Fruit fly (Drosophila melanogaster): ENCODE data around the gene CG18094.

Gene CG18094

DNA sequence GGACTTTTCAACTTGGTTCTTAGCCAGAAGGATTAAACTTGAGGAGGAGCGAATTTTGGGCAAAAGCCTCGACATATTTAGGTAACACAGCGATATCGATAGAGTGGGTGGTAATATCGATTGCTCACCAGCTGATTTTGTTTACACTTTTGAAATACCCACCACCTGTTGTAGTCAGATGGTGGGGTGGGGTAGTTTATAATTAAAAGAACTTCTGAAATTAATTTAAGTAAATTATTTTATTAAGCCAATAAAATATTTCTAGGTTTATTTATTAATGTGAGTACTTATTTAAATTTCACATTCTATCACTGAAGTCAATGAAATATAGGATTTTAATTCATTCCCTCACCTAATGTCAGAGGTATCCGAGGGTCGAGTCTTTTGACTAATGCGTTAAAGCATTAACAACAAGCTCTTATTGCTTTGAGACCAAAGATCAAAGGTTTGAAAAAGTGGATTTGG is at the start of gene CG18094, which contains the start of gene CG10194 (continued):
- TF ChIP-seq cwo (GFP tag; optimal IDR thresholded peaks at IDR 0.05) (no peak), CG18476 (GFP tag; optimal IDR thresholded peaks at IDR 0.05) (no peak), CG15073 (GFP tag; optimal IDR thresholded peaks at IDR 0.05) (no peak), CG31224 (GFP tag; IDR thresholded peaks at IDR 0.05) (no peak), ems (GFP tag; optimal IDR thresholded peaks at IDR 0.05) (no peak), ken (GFP tag; IDR thresholded peaks at IDR 0.05) (no peak), CG13775 (GFP tag; optimal IDR thresholded peaks at IDR 0.05) (peak; percentile 47), CG2202 (tag; optimal IDR thresholded peaks at IDR 0.05) (peak; percentile 3), HmgD (GFP tag; optimal IDR thresholded peaks at IDR 0.05) (no peak), gsb (GFP tag; IDR thresholded peaks at IDR 0.05) (no peak), br (optimal IDR thresholded peaks at IDR 0.05) (no peak), Ada2b (GFP tag; IDR thresholded peaks at IDR 0.05) (peak; percentile 12; the same call in 1 of the 2 replicates), slou (GFP tag; optimal IDR thresholded peaks at IDR 0.05) (no peak), Fer1 (GFP tag; optimal IDR thresholded peaks at IDR 0.05) (peak; percentile 66), fd102C (GFP tag; optimal IDR thresholded peaks at IDR 0.05) (no peak), CG15601 (tag; optimal IDR thresholded peaks at IDR 0.05) (peak; percentile 3), dan (GFP tag; IDR thresholded peaks at IDR 0.05) (no peak), CG10209 (GFP tag; optimal IDR thresholded peaks at IDR 0.05) (peak; percentile 29), Dll (GFP tag; IDR thresholded peaks at IDR 0.05; ENCODE audit: partially characterized antibody) (peak; percentile 72), MTF-1 (GFP tag; optimal IDR thresholded peaks at IDR 0.05; ENCODE audit: borderline replicate concordance) (no peak), CG1024 (GFP tag; IDR thresholded peaks at IDR 0.05) (no peak), vfl (GFP tag; optimal IDR thresholded peaks at IDR 0.05) (no peak), Atf6 (GFP tag; IDR thresholded peaks at IDR 0.05) (0 out of 2 replicates have a peak, but pooled peaks have one; percentile 33), CG33213 (GFP tag; optimal IDR thresholded peaks at IDR 0.05) (no peak), Bdp1 (GFP tag; optimal IDR thresholded peaks at IDR 0.05) (no peak), NfI (GFP tag; optimal IDR thresholded peaks at IDR 0.05) (peak; percentile 33), pros (GFP tag; optimal IDR thresholded peaks at IDR 0.05) (no peak), kni (GFP tag; optimal IDR thresholded peaks at IDR 0.05) (no peak), danr (GFP tag; IDR thresholded peaks at IDR 0.05) (no peak), CG10543 (GFP tag; optimal IDR thresholded peaks at IDR 0.05) (no peak), disco-r (GFP tag; optimal IDR thresholded peaks at IDR 0.05) (no peak), Awh (GFP tag; IDR thresholded peaks at IDR 0.05) (no peak), p53 (GFP tag; optimal IDR thresholded peaks at IDR 0.05) (no peak), CG6683 (GFP tag; optimal IDR thresholded peaks at IDR 0.05) (no peak), PHDP (tag; optimal IDR thresholded peaks at IDR 0.05) (no peak), nmo (GFP tag; optimal IDR thresholded peaks at IDR 0.05) (peak; percentile 47), CG10147 (GFP tag; optimal IDR thresholded peaks at IDR 0.05) (no peak), unpg (GFP tag; optimal IDR thresholded peaks at IDR 0.05) (no peak), ash1 (GFP tag; optimal IDR thresholded peaks at IDR 0.05) (no peak), Nf-YB (GFP tag; optimal IDR thresholded peaks at IDR 0.05) (no peak), mld (GFP tag; IDR thresholded peaks at IDR 0.05; ENCODE audit: partially characterized antibody) (no peak), eyg (GFP tag; optimal IDR thresholded peaks at IDR 0.05) (no peak), CG2199 (GFP tag; IDR thresholded peaks at IDR 0.05) (no peak), CG18599 (GFP tag; optimal IDR thresholded peaks at IDR 0.05) (no peak), Usf (GFP tag; optimal IDR thresholded peaks at IDR 0.05) (no peak), bcd (GFP tag; optimal IDR thresholded peaks at IDR 0.05) (no peak), her (GFP tag; optimal IDR thresholded peaks at IDR 0.05) (no peak), btn (GFP tag; optimal IDR thresholded peaks at IDR 0.05) (no peak), Stat92E (GFP tag; optimal IDR thresholded peaks at IDR 0.05) (no peak), CG12659 (GFP tag; optimal IDR thresholded peaks at IDR 0.05) (peak; percentile 35), tin (GFP tag; optimal IDR thresholded peaks at IDR 0.05) (peak; percentile 14)
